Fruit fly (Drosophila melanogaster) whole organism, embryonic: ENCODE data around the gene ry.

Source experiments
- Adf1 ChIP-seq: fragments of 200-800 bp; sonication (Bioruptor generic); IDR thresholded peaks from 2 replicates; pipeline ENCODE4 v1.3.6; 2022; ENCODE audit warnings: missing biosample characterization, missing genetic modification characterization
- CG10267 ChIP-seq: fragments of 200-800 bp; sonication (Bioruptor generic); optimal IDR thresholded peaks from 2 replicates; lab custom pipeline; 2018; ENCODE audit warnings: missing biosample characterization, mild to moderate bottlenecking, missing genetic modification characterization, moderate library complexity
- CG10366 ChIP-seq: fragments of 200-800 bp; sonication (Bioruptor generic); IDR thresholded peaks from 2 replicates; pipeline ENCODE4 v1.3.6; 2022; ENCODE audit warnings: missing biosample characterization, missing genetic modification characterization
- CG12942 ChIP-seq: fragments of 200-800 bp; sonication (Bioruptor generic); optimal IDR thresholded peaks from 3 replicates; lab custom pipeline; 2016; ENCODE audit warnings: missing biosample characterization, missing genetic modification characterization
- CG13894 ChIP-seq: fragments of 200-800 bp; sonication (Bioruptor generic); optimal IDR thresholded peaks from 3 replicates; lab custom pipeline; 2018; ENCODE audit warnings: missing biosample characterization, mild to moderate bottlenecking, missing genetic modification characterization, moderate library complexity
- CG14710 ChIP-seq: fragments of 200-800 bp; sonication (Bioruptor generic); optimal IDR thresholded peaks from 3 replicates; lab custom pipeline; 2019; ENCODE audit warnings: missing biosample characterization, mild to moderate bottlenecking, missing genetic modification characterization, moderate library complexity
- CG15479 ChIP-seq: fragments of 200-800 bp; sonication (Bioruptor generic); optimal IDR thresholded peaks from 3 replicates; lab custom pipeline; 2019; ENCODE audit warnings: missing biosample characterization, mild to moderate bottlenecking, missing genetic modification characterization, moderate library complexity
- CG17361 ChIP-seq: fragments of 200-800 bp; sonication (Bioruptor generic); IDR thresholded peaks from 3 replicates; pipeline ENCODE4 v1.3.6; 2022; ENCODE audit warnings: missing biosample characterization, missing genetic modification characterization
- CG17912 ChIP-seq: fragments of 200-800 bp; sonication (Bioruptor generic); optimal IDR thresholded peaks from 2 replicates; lab custom pipeline; 2018; ENCODE audit warnings: missing biosample characterization, mild to moderate bottlenecking, missing genetic modification characterization
- CG3163 ChIP-seq: fragments of 200-800 bp; sonication (Bioruptor generic); optimal IDR thresholded peaks from 3 replicates; lab custom pipeline; 2016; ENCODE audit warnings: missing biosample characterization, missing genetic modification characterization
- CG33213 ChIP-seq: fragments of 200-800 bp; sonication (Bioruptor generic); optimal IDR thresholded peaks from 3 replicates; lab custom pipeline; 2016; ENCODE audit warnings: missing biosample characterization, missing genetic modification characterization
- CG34376 ChIP-seq: fragments of 200-800 bp; sonication (Bioruptor generic); optimal IDR thresholded peaks from 2 replicates; lab custom pipeline; 2018; ENCODE audit warnings: missing biosample characterization, mild to moderate bottlenecking, missing genetic modification characterization
- CG42726 ChIP-seq: fragments of 200-800 bp; sonication (Bioruptor generic); IDR thresholded peaks from 2 replicates; pipeline ENCODE4 v1.3.6; 2022; ENCODE audit warnings: missing biosample characterization, missing genetic modification characterization; ENCODE audit not compliant: partially characterized antibody
- CG4707 ChIP-seq: fragments of 200-800 bp; sonication (Bioruptor generic); optimal IDR thresholded peaks from 2 replicates; lab custom pipeline; 2018; ENCODE audit warnings: missing biosample characterization, mild to moderate bottlenecking, missing genetic modification characterization, moderate library complexity
- CG6254 ChIP-seq: fragments of 200-800 bp; sonication (Bioruptor generic); optimal IDR thresholded peaks from 3 replicates; lab custom pipeline; 2017; ENCODE audit warnings: mild to moderate bottlenecking, missing biosample characterization, missing genetic modification reagents, missing genetic modification characterization
- CG6272 ChIP-seq: fragments of 200-800 bp; sonication (Bioruptor generic); IDR thresholded peaks from 2 replicates; pipeline ENCODE4 v1.3.6; 2022; ENCODE audit warnings: missing biosample characterization, missing genetic modification characterization
- CG8281 ChIP-seq: fragments of 200-800 bp; sonication (Bioruptor generic); optimal IDR thresholded peaks from 2 replicates; lab custom pipeline; 2018; ENCODE audit warnings: missing biosample characterization, mild to moderate bottlenecking, missing genetic modification characterization, moderate library complexity
- CG8290 ChIP-seq, 3 experiments: fragments of 200-800 bp; sonication (Bioruptor generic); optimal IDR thresholded peaks; 2 replicates each; lab custom pipeline; 2016 to 2019; ENCODE audit warnings: missing biosample characterization in 3 of 3, missing genetic modification characterization in 3 of 3, mild to moderate bottlenecking in 2 of 3, moderate library complexity in 1 of 3
- CG9215 ChIP-seq: fragments of 200-800 bp; sonication (Bioruptor generic); IDR thresholded peaks from 2 replicates; pipeline ENCODE4 v1.3.6; 2022; ENCODE audit warnings: missing biosample characterization, missing genetic modification characterization
- CG9727 ChIP-seq: fragments of 200-800 bp; sonication (Bioruptor generic); optimal IDR thresholded peaks from 3 replicates; lab custom pipeline; 2017; ENCODE audit warnings: missing biosample characterization, mild to moderate bottlenecking, missing genetic modification characterization
- CHES-1-like ChIP-seq: fragments of 200-800 bp; sonication (Bioruptor generic); optimal IDR thresholded peaks from 2 replicates; lab custom pipeline; 2016; ENCODE audit warnings: missing biosample characterization, missing genetic modification characterization
- CkIIα-i1 ChIP-seq: fragments of 200-800 bp; sonication (Bioruptor generic); IDR thresholded peaks from 2 replicates; pipeline ENCODE4 v1.3.6; 2022; ENCODE audit warnings: missing biosample characterization, missing genetic modification characterization
- Hey ChIP-seq: fragments of 200-800 bp; sonication (Bioruptor generic); optimal IDR thresholded peaks from 3 replicates; lab custom pipeline; 2018; ENCODE audit warnings: missing biosample characterization, mild to moderate bottlenecking, missing genetic modification characterization
- HmgD ChIP-seq: fragments of 200-800 bp; sonication (Bioruptor generic); optimal IDR thresholded peaks from 3 replicates; lab custom pipeline; 2016; ENCODE audit warnings: missing biosample characterization, missing genetic modification characterization
- Hr78 ChIP-seq, 2 experiments: fragments of 200-800 bp in 1 of 2; fragments of >200 bp in 1 of 2; sonication (Bioruptor generic) in 1 of 2; optimal IDR thresholded peaks; 2 replicates each; lab custom pipeline; 2017 to 2019; ENCODE audit warnings: missing biosample characterization in 2 of 2, missing genetic modification characterization in 2 of 2, mild to moderate bottlenecking in 1 of 2, moderate library complexity in 1 of 2
- Jarid2 ChIP-seq: fragments of 200-800 bp; sonication (Bioruptor generic); optimal IDR thresholded peaks from 3 replicates; lab custom pipeline; 2017; ENCODE audit warnings: mild to moderate bottlenecking, missing biosample characterization, missing genetic modification reagents, missing genetic modification characterization
- Mad ChIP-seq: fragments of 200-800 bp; sonication (Bioruptor generic); optimal IDR thresholded peaks from 2 replicates; lab custom pipeline; 2016; ENCODE audit warnings: missing biosample characterization, missing genetic modification characterization
- Med ChIP-seq: fragments of 200-800 bp; sonication (Bioruptor generic); peaks from one replicate; lab custom pipeline; 2016; ENCODE audit warnings: missing biosample characterization, missing genetic modification characterization, mild to moderate bottlenecking, inconsistent platforms, moderate library complexity
- Meics ChIP-seq: fragments of 200-800 bp; sonication (Bioruptor generic); optimal IDR thresholded peaks from 2 replicates; lab custom pipeline; 2017; ENCODE audit warnings: missing biosample characterization, mild to moderate bottlenecking, missing genetic modification characterization
- Neu2 ChIP-seq: fragments of 200-800 bp; sonication (Bioruptor generic); optimal IDR thresholded peaks from 3 replicates; lab custom pipeline; 2016; ENCODE audit warnings: missing biosample characterization, missing genetic modification characterization, borderline replicate concordance
- Nf-YB ChIP-seq: fragments of 200-800 bp; sonication (Bioruptor generic); optimal IDR thresholded peaks from 3 replicates; lab custom pipeline; 2019; ENCODE audit warnings: missing biosample characterization, mild to moderate bottlenecking, missing genetic modification characterization, moderate library complexity
- Optix ChIP-seq: fragments of 200-800 bp; sonication (Bioruptor generic); IDR thresholded peaks from 3 replicates; pipeline ENCODE4 v1.3.6; 2022; ENCODE audit warnings: missing biosample characterization, missing genetic modification characterization
- Ptx1 ChIP-seq: fragments of 200-800 bp; sonication (Bioruptor generic); IDR thresholded peaks from 2 replicates; pipeline ENCODE4 v1.3.6; 2022; ENCODE audit warnings: missing biosample characterization, missing genetic modification characterization
- Sox100B ChIP-seq: fragments of 200-800 bp; sonication (Bioruptor generic); optimal IDR thresholded peaks from 3 replicates; lab custom pipeline; 2018; ENCODE audit warnings: missing biosample characterization, mild to moderate bottlenecking, missing genetic modification characterization
- Sry-δ ChIP-seq: fragments of 200-800 bp; sonication (Bioruptor generic); optimal IDR thresholded peaks from 2 replicates; lab custom pipeline; 2016; ENCODE audit warnings: missing biosample characterization, missing genetic modification characterization
- ara ChIP-seq: fragments of 200-800 bp; sonication (Bioruptor generic); IDR thresholded peaks from 2 replicates; pipeline ENCODE4 v1.3.6; 2022; ENCODE audit warnings: missing biosample characterization, missing genetic modification characterization
- ase ChIP-seq: fragments of 200-800 bp; sonication (Bioruptor generic); IDR thresholded peaks from 3 replicates; pipeline ENCODE4 v1.3.6; 2022; ENCODE audit warnings: missing biosample characterization, missing genetic modification characterization
- ato ChIP-seq: fragments of 200-800 bp; sonication (Bioruptor generic); IDR thresholded peaks from 2 replicates; pipeline ENCODE4 v1.3.6; 2022; ENCODE audit warnings: missing biosample characterization, missing genetic modification characterization; ENCODE audit not compliant: partially characterized antibody
- eve ChIP-seq, 2 experiments: fragments of >200 bp; optimal IDR thresholded peaks; 2 replicates each; lab custom pipeline; 2017; ENCODE audit warnings: missing biosample characterization in 2 of 2, missing genetic modification characterization in 2 of 2
- gcm2 ChIP-seq: fragments of 200-800 bp; sonication (Bioruptor generic); optimal IDR thresholded peaks from 2 replicates; lab custom pipeline; 2016; ENCODE audit warnings: missing biosample characterization, missing genetic modification characterization
- gem ChIP-seq: fragments of 200-800 bp; sonication (Bioruptor generic); optimal IDR thresholded peaks from 2 replicates; lab custom pipeline; 2019; ENCODE audit warnings: missing biosample characterization, mild to moderate bottlenecking, missing genetic modification characterization, moderate library complexity
- hbn ChIP-seq: fragments of 200-800 bp; sonication (Bioruptor generic); IDR thresholded peaks from 2 replicates; pipeline ENCODE4 v1.3.6; 2022; ENCODE audit warnings: missing biosample characterization, missing genetic modification characterization; ENCODE audit not compliant: partially characterized antibody
- lbe ChIP-seq: fragments of 200-800 bp; sonication (Bioruptor generic); optimal IDR thresholded peaks from 2 replicates; lab custom pipeline; 2016; ENCODE audit warnings: missing biosample characterization, mild to moderate bottlenecking, missing genetic modification characterization
- pho ChIP-seq: fragments of 200-800 bp; sonication (Bioruptor generic); optimal IDR thresholded peaks from 2 replicates; lab custom pipeline; 2016; ENCODE audit warnings: missing biosample characterization, missing genetic modification characterization
- pros ChIP-seq: fragments of 200-800 bp; sonication (Bioruptor generic); optimal IDR thresholded peaks from 3 replicates; lab custom pipeline; 2019; ENCODE audit warnings: missing biosample characterization, mild to moderate bottlenecking, missing genetic modification characterization, moderate library complexity
- sd ChIP-seq: fragments of 200-800 bp; sonication (Bioruptor generic); optimal IDR thresholded peaks from 3 replicates; lab custom pipeline; 2018; ENCODE audit warnings: missing biosample characterization, mild to moderate bottlenecking, missing genetic modification characterization, moderate library complexity
- stwl ChIP-seq: fragments of 200-800 bp; sonication (Bioruptor generic); optimal IDR thresholded peaks from 3 replicates; lab custom pipeline; 2018; ENCODE audit warnings: missing biosample characterization, mild to moderate bottlenecking, missing genetic modification characterization, moderate library complexity
- tna ChIP-seq: fragments of 200-800 bp; sonication (Bioruptor generic); IDR thresholded peaks from 2 replicates; pipeline ENCODE4 v1.3.6; 2022; ENCODE audit warnings: missing biosample characterization, missing genetic modification characterization; ENCODE audit not compliant: partially characterized antibody
- usp ChIP-seq: fragments of >200 bp; optimal IDR thresholded peaks from 2 replicates; lab custom pipeline; 2017; ENCODE audit warnings: missing biosample characterization, missing genetic modification characterization
- vnd ChIP-seq: fragments of 200-800 bp; sonication (Bioruptor generic); IDR thresholded peaks from 3 replicates; pipeline ENCODE4 v1.3.6; 2022; ENCODE audit warnings: missing biosample characterization, missing genetic modification characterization; ENCODE audit not compliant: partially characterized antibody

Gene ry

dm6 chr3R:12995522-12995921, 36.8 kb upstream of the ry start, which contains the start of gene CG7488 (continued):
- no peak for TF ChIP-seq CG12942 (GFP tag; lab: Kevin White, UChicago)
- no peak for TF ChIP-seq CG6254 (GFP tag; lab: Kevin White, UChicago)
- no peak for TF ChIP-seq CG6272 (GFP tag; lab: Robert Waterston, UW)
- TF ChIP-seq vnd (GFP tag; lab: Robert Waterston, UW) = peak; percentile 71
- no peak for TF ChIP-seq HmgD (GFP tag; lab: Kevin White, UChicago)
- TF ChIP-seq lbe (GFP tag; lab: Kevin White, UChicago) = no peak
- no peak for TF ChIP-seq CG10267
- no peak for TF ChIP-seq Ptx1 (GFP tag; lab: Robert Waterston, UW)
- TF ChIP-seq usp (GFP tag; lab: Kevin White, UChicago) = no peak
- TF ChIP-seq Sry-δ (GFP tag; lab: Kevin White, UChicago) = peak; percentile 69
- no peak for TF ChIP-seq CG9727
- no peak for TF ChIP-seq eve (GFP tag; optimal IDR thresholded peaks at IDR 0.05; lab: Kevin White, UChicago)
- TF ChIP-seq Sox100B (GFP tag; lab: Kevin White, UChicago) = no peak
- TF ChIP-seq CG8281 (tag; lab: Kevin White, UChicago) = no peak
- TF ChIP-seq CHES-1-like (GFP tag; lab: Kevin White, UChicago) = no peak
- TF ChIP-seq CG14710 (tag; lab: Kevin White, UChicago) = peak; percentile 26
- TF ChIP-seq CG42726 (GFP tag; lab: Robert Waterston, UW) = no peak; the same call in 1 of the 2 replicates
- TF ChIP-seq Hey (tag; lab: Kevin White, UChicago) = no peak
- TF ChIP-seq CG34376 (GFP tag; lab: Kevin White, UChicago) = no peak
- TF ChIP-seq gem (tag; lab: Kevin White, UChicago) = no peak
- TF ChIP-seq Mad (GFP tag; lab: Kevin White, UChicago) = no peak
- no peak for TF ChIP-seq CG9215 (GFP tag; lab: Robert Waterston, UW)
- TF ChIP-seq ase (GFP tag; lab: Robert Waterston, UW) = 0 out of 3 replicates have a peak, but pooled peaks have one; percentile 19
- no peak for TF ChIP-seq ara
- no peak for TF ChIP-seq Hr78 (GFP tag; optimal IDR thresholded peaks at IDR 0.05; lab: Kevin White, UChicago)
- TF ChIP-seq CG13894 (tag; lab: Kevin White, UChicago) = no peak
- TF ChIP-seq Jarid2 (GFP tag; lab: Kevin White, UChicago) = no peak
- no peak for TF ChIP-seq CG10366 (GFP tag; lab: Robert Waterston, UW)
- no peak for TF ChIP-seq Adf1 (GFP tag; lab: Robert Waterston, UW)
- no peak for TF ChIP-seq CG15479
- no peak for TF ChIP-seq Meics (GFP tag; lab: Kevin White, UChicago)
- TF ChIP-seq CG3163 (GFP tag; lab: Kevin White, UChicago) = no peak
- peak; percentile 84 for TF ChIP-seq hbn (GFP tag; lab: Robert Waterston, UW)
- peak; percentile 57 for TF ChIP-seq Med (GFP tag; lab: Kevin White, UChicago)
- TF ChIP-seq gcm2 = no peak
- TF ChIP-seq Neu2 (GFP tag; lab: Kevin White, UChicago) = no peak
- TF ChIP-seq CG33213 = no peak
- peak; percentile 61; the same call in 1 of the 2 replicates for TF ChIP-seq ato (GFP tag; lab: Robert Waterston, UW)
- TF ChIP-seq stwl (tag; lab: Kevin White, UChicago) = peak; percentile 26
- TF ChIP-seq sd (tag; lab: Kevin White, UChicago) = no peak
- TF ChIP-seq CG4707 = no peak
- TF ChIP-seq CG17912 (GFP tag; lab: Kevin White, UChicago) = no peak
- no peak for TF ChIP-seq pros (GFP tag; lab: Kevin White, UChicago)
- no peak for TF ChIP-seq Nf-YB
- no peak for TF ChIP-seq CG17361 (GFP tag; lab: Robert Waterston, UW)
- no peak for TF ChIP-seq pho (GFP tag; lab: Kevin White, UChicago)
- no peak for TF ChIP-seq Optix (GFP tag; lab: Robert Waterston, UW)
- TF ChIP-seq CG8290 (GFP tag; optimal IDR thresholded peaks at IDR 0.05; lab: Kevin White, UChicago) = no peak
- no peak for TF ChIP-seq CG8290 (tag; optimal IDR thresholded peaks at IDR 0.05; lab: Kevin White, UChicago)
- TF ChIP-seq CkIIα-i1 (GFP tag; lab: Robert Waterston, UW) = no peak
- TF ChIP-seq tna (GFP tag; lab: Robert Waterston, UW) = peak; percentile 85
